Fruit fly (Drosophila melanogaster) whole organism, pupa: ENCODE results near the gene CG1695.

Experiments
- CG10348 ChIP-seq: fragments of 200-800 bp; sonication (Bioruptor generic); IDR thresholded peaks from 2 replicates; pipeline ENCODE4 v1.3.6; 2022; ENCODE audit warnings: missing biosample characterization, missing genetic modification characterization
- CG14655 ChIP-seq: fragments of 200-800 bp; sonication (Bioruptor generic); optimal IDR thresholded peaks from 3 replicates; lab custom pipeline; 2017; ENCODE audit warnings: mild to moderate bottlenecking, missing biosample characterization, missing genetic modification reagents, missing genetic modification characterization
- CG15710 ChIP-seq: fragments of 200-800 bp; sonication (Bioruptor generic); optimal IDR thresholded peaks from 2 replicates; lab custom pipeline; 2018; ENCODE audit warnings: missing biosample characterization, mild to moderate bottlenecking, missing genetic modification characterization, moderate library complexity
- CG32121 ChIP-seq: fragments of 200-800 bp; sonication (Bioruptor generic); IDR thresholded peaks from 2 replicates; pipeline ENCODE4 v1.3.6; 2022; ENCODE audit warnings: missing biosample characterization, missing genetic modification characterization
- CG4496 ChIP-seq: fragments of 200-800 bp; sonication (Bioruptor generic); IDR thresholded peaks from 3 replicates; pipeline ENCODE4 v1.3.6; 2022; ENCODE audit warnings: missing biosample characterization, missing genetic modification characterization
- CG8159 ChIP-seq: fragments of 200-800 bp; sonication (Bioruptor generic); optimal IDR thresholded peaks from 3 replicates; lab custom pipeline; 2018; ENCODE audit warnings: missing biosample characterization, mild to moderate bottlenecking, missing genetic modification characterization, moderate library complexity
- CG9948 ChIP-seq: fragments of 200-800 bp; sonication (Bioruptor generic); optimal IDR thresholded peaks from 2 replicates; lab custom pipeline; 2018; ENCODE audit warnings: missing biosample characterization, mild to moderate bottlenecking, missing genetic modification characterization, moderate library complexity
- D1 ChIP-seq: fragments of 200-800 bp; sonication (Bioruptor generic); optimal IDR thresholded peaks from 2 replicates; lab custom pipeline; 2018; ENCODE audit warnings: missing biosample characterization, mild to moderate bottlenecking, missing genetic modification characterization, moderate library complexity
- Pif1B ChIP-seq: fragments of 200-800 bp; sonication (Bioruptor generic); optimal IDR thresholded peaks from 3 replicates; lab custom pipeline; 2016; ENCODE audit warnings: missing biosample characterization, missing genetic modification characterization
- gl ChIP-seq: fragments of 200-800 bp; sonication (Bioruptor generic); optimal IDR thresholded peaks from 2 replicates; lab custom pipeline; 2018; ENCODE audit warnings: missing biosample characterization, mild to moderate bottlenecking, missing genetic modification characterization

DNA sequence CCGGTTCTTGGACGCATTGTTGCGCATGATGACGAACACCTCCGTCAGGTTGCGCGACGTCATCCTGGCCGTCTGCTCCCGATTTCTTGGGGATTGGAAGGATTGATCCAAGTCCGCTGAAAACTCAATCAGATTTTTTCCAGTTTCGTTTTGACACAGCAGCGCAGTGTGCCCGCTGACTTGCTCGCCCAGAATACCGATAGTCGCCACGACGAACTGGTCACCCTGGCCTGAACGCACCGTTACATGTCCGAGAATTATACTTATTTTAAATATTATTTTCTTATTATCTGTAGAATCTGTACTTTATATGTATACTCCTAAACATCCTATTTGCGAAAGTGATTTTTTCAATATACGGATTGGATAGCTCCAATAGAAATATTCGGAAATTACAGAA lies 40.2 kb upstream of the CG1695 start, which contains the start of gene Syx16:
- TF ChIP-seq CG15710 (tag; lab: Kevin White, UChicago) = no peak
- no peak for TF ChIP-seq D1 (tag; lab: Kevin White, UChicago)
- no peak for TF ChIP-seq CG9948 (tag; lab: Kevin White, UChicago)
- TF ChIP-seq CG4496 (GFP tag; lab: Robert Waterston, UW) = no peak
- no peak for TF ChIP-seq CG8159 (tag; lab: Kevin White, UChicago)
- no peak for TF ChIP-seq CG14655 (GFP tag; lab: Kevin White, UChicago)
- TF ChIP-seq gl (tag; lab: Kevin White, UChicago) = no peak
- no peak for TF ChIP-seq Pif1B (GFP tag; lab: Kevin White, UChicago)
- no peak for TF ChIP-seq CG32121 (GFP tag; lab: Robert Waterston, UW)
- no peak for TF ChIP-seq CG10348
